Worm (Caenorhabditis elegans) whole organism, young adult: ENCODE measurements around the gene fic-1.
A peak's percentile ranks its signal among the peaks of the same experiment; 100 is the strongest.

Experiments
- F57A8.1 ChIP-seq: fragments of 200-800 bp; sonication (Bioruptor generic); optimal IDR thresholded peaks from 2 replicates; lab custom pipeline; 2018; ENCODE audit warnings: mild to moderate bottlenecking, missing genetic modification characterization, moderate library complexity, missing compliant biosample characterization
- mel-28 ChIP-seq: sonication (generic microtip); optimal IDR thresholded peaks from 2 replicates; lab custom pipeline; 2016; ENCODE audit warnings: borderline replicate concordance, mild to moderate bottlenecking, missing genetic modification characterization, missing compliant biosample characterization
- nfya-1 ChIP-seq: sonication (generic microtip); optimal IDR thresholded peaks from 2 replicates; lab custom pipeline; 2017; ENCODE audit warnings: antibody characterized with exemption, missing compliant biosample characterization, missing genetic modification characterization, borderline replicate concordance; ENCODE audit not compliant: insufficient read depth
- unc-130 ChIP-seq: sonication (generic microtip); optimal IDR thresholded peaks from 2 replicates; lab custom pipeline; 2016; ENCODE audit warnings: missing genetic modification reagents, missing genetic modification characterization, missing compliant biosample characterization

- TF ChIP-seq unc-130 (GFP tag; lab: Kevin White, UChicago) (peak; percentile 14), nfya-1 (tag; lab: Kevin White, UChicago) (no peak), mel-28 (tag; lab: Kevin White, UChicago) (peak; percentile 16), F57A8.1 (GFP tag; lab: Kevin White, UChicago) (no peak)
These were observed 3.3 kb upstream of the fic-1 start for ce11 chrIV:10933777-10934546.
